Fruit fly (Drosophila melanogaster) whole organism, embryonic: Measurements from ENCODE around the gene Eig71Ec.

Experiments used
- Atf-2 ChIP-seq: fragments of 200-800 bp; sonication (Bioruptor generic); optimal IDR thresholded peaks from 2 replicates; lab custom pipeline; 2016; ENCODE audit warnings: missing biosample characterization, missing genetic modification characterization
- BEAF-32 ChIP-seq: fragments of 200-800 bp; sonication (Bioruptor generic); optimal IDR thresholded peaks from 3 replicates; lab custom pipeline; 2017; ENCODE audit warnings: missing biosample characterization, missing genetic modification characterization, mild to moderate bottlenecking, moderate library complexity, missing genetic modification reagents
- CG10462 ChIP-seq: fragments of 200-800 bp; sonication (Bioruptor generic); optimal IDR thresholded peaks from 2 replicates; lab custom pipeline; 2016; ENCODE audit warnings: missing biosample characterization, missing genetic modification characterization
- CG11560 ChIP-seq: fragments of 200-800 bp; sonication (Bioruptor generic); IDR thresholded peaks from 3 replicates; pipeline ENCODE4 v1.3.6; 2022; ENCODE audit warnings: missing biosample characterization, missing genetic modification characterization
- CG12391 ChIP-seq: fragments of 200-800 bp; sonication (Bioruptor generic); optimal IDR thresholded peaks from 3 replicates; lab custom pipeline; 2018; ENCODE audit warnings: missing biosample characterization, mild to moderate bottlenecking, missing genetic modification characterization, moderate library complexity
- CG12744 ChIP-seq: fragments of 200-800 bp; sonication (Bioruptor generic); optimal IDR thresholded peaks from 2 replicates; lab custom pipeline; 2016; ENCODE audit warnings: missing biosample characterization, missing genetic modification characterization
- CG13296 ChIP-seq: fragments of 200-800 bp; sonication (Bioruptor generic); optimal IDR thresholded peaks from 3 replicates; lab custom pipeline; 2018; ENCODE audit warnings: missing biosample characterization, mild to moderate bottlenecking, missing genetic modification characterization
- CG13775 ChIP-seq: fragments of 200-800 bp; sonication (Bioruptor generic); optimal IDR thresholded peaks from 3 replicates; lab custom pipeline; 2017; ENCODE audit warnings: missing biosample characterization, mild to moderate bottlenecking, missing genetic modification characterization
- CG16813 ChIP-seq: fragments of 200-800 bp; sonication (Bioruptor generic); IDR thresholded peaks from 3 replicates; pipeline ENCODE4 v1.3.6; 2022; ENCODE audit warnings: missing biosample characterization, missing genetic modification characterization; ENCODE audit not compliant: partially characterized antibody
- CG18599 ChIP-seq: fragments of 200-800 bp; sonication (Bioruptor generic); optimal IDR thresholded peaks from 3 replicates; lab custom pipeline; 2017; ENCODE audit warnings: missing biosample characterization, missing genetic modification characterization, mild to moderate bottlenecking, moderate library complexity, missing genetic modification reagents
- CG31441 ChIP-seq: fragments of 200-800 bp; sonication (Bioruptor generic); IDR thresholded peaks from 2 replicates; pipeline ENCODE4 v1.3.6; 2022; ENCODE audit warnings: missing biosample characterization, missing genetic modification characterization
- CG34422 ChIP-seq: fragments of 200-800 bp; sonication (Bioruptor generic); IDR thresholded peaks from 3 replicates; pipeline ENCODE4 v1.3.6; 2022; ENCODE audit warnings: missing biosample characterization, missing genetic modification characterization
- CG3726 ChIP-seq: fragments of 200-800 bp; sonication (Bioruptor generic); IDR thresholded peaks from 3 replicates; pipeline ENCODE4, ENCODE4 v1.3.6; 2022; ENCODE audit warnings: missing biosample characterization, missing genetic modification characterization
- CG3847 ChIP-seq: fragments of 200-800 bp; sonication (Bioruptor generic); IDR thresholded peaks from 2 replicates; pipeline ENCODE4 v1.3.6; 2022; ENCODE audit warnings: missing biosample characterization, missing genetic modification characterization
- CG8281 ChIP-seq: fragments of 200-800 bp; sonication (Bioruptor generic); optimal IDR thresholded peaks from 2 replicates; lab custom pipeline; 2018; ENCODE audit warnings: missing biosample characterization, mild to moderate bottlenecking, missing genetic modification characterization, moderate library complexity
- CG8924 ChIP-seq: fragments of 200-800 bp; optimal IDR thresholded peaks from 3 replicates; lab custom pipeline; 2019; ENCODE audit warnings: missing biosample characterization, mild to moderate bottlenecking, missing genetic modification characterization, moderate library complexity
- CG9797 ChIP-seq: fragments of 200-800 bp; sonication (Bioruptor generic); optimal IDR thresholded peaks from 3 replicates; lab custom pipeline; 2018; ENCODE audit warnings: missing biosample characterization, mild to moderate bottlenecking, missing genetic modification characterization
- Chrac-16 ChIP-seq: fragments of 200-800 bp; sonication (Bioruptor generic); optimal IDR thresholded peaks from 3 replicates; lab custom pipeline; 2016; ENCODE audit warnings: missing biosample characterization, missing genetic modification characterization
- CoRest ChIP-seq: fragments of 200-800 bp; sonication (Bioruptor generic); optimal IDR thresholded peaks from 3 replicates; lab custom pipeline; 2018; ENCODE audit warnings: missing biosample characterization, mild to moderate bottlenecking, missing genetic modification characterization, moderate library complexity
- Deaf1 ChIP-seq: fragments of 200-800 bp; optimal IDR thresholded peaks from 3 replicates; lab custom pipeline; 2019; ENCODE audit warnings: missing biosample characterization, mild to moderate bottlenecking, missing genetic modification characterization, moderate library complexity
- Drgx ChIP-seq: fragments of 200-800 bp; sonication (Bioruptor generic); IDR thresholded peaks from 2 replicates; pipeline ENCODE4 v1.3.6; 2022; ENCODE audit warnings: missing biosample characterization, missing genetic modification characterization
- ERR ChIP-seq: fragments of 200-800 bp; sonication (Bioruptor generic); optimal IDR thresholded peaks from 2 replicates; lab custom pipeline; 2016; ENCODE audit warnings: missing biosample characterization, missing genetic modification characterization
- Hey ChIP-seq: fragments of 200-800 bp; sonication (Bioruptor generic); optimal IDR thresholded peaks from 3 replicates; lab custom pipeline; 2018; ENCODE audit warnings: missing biosample characterization, mild to moderate bottlenecking, missing genetic modification characterization
- Hr78 ChIP-seq, 2 experiments: fragments of 200-800 bp in 1 of 2; fragments of >200 bp in 1 of 2; sonication (Bioruptor generic) in 1 of 2; optimal IDR thresholded peaks; 2 replicates each; lab custom pipeline; 2017 to 2019; ENCODE audit warnings: missing biosample characterization in 2 of 2, missing genetic modification characterization in 2 of 2, mild to moderate bottlenecking in 1 of 2, moderate library complexity in 1 of 2
- MESR4 ChIP-seq: fragments of 200-800 bp; sonication (Bioruptor generic); optimal IDR thresholded peaks from 2 replicates; lab custom pipeline; 2018; ENCODE audit warnings: missing biosample characterization, mild to moderate bottlenecking, missing genetic modification characterization, moderate library complexity
- Max ChIP-seq: fragments of 200-800 bp; sonication (Bioruptor generic); optimal IDR thresholded peaks from 2 replicates; lab custom pipeline; 2016; ENCODE audit warnings: missing biosample characterization, mild to moderate bottlenecking, missing genetic modification characterization
- Neu2 ChIP-seq: fragments of 200-800 bp; sonication (Bioruptor generic); optimal IDR thresholded peaks from 3 replicates; lab custom pipeline; 2016; ENCODE audit warnings: missing biosample characterization, missing genetic modification characterization, borderline replicate concordance
- Pdp1 ChIP-seq, 2 experiments: fragments of 200-800 bp; sonication (Bioruptor generic); optimal IDR thresholded peaks; 3 replicates each; lab custom pipeline; 2016; ENCODE audit warnings: missing biosample characterization in 2 of 2, missing genetic modification characterization in 2 of 2, mild to moderate bottlenecking in 1 of 2, moderate library complexity in 1 of 2
- Poxn ChIP-seq: fragments of 200-800 bp; sonication (Bioruptor generic); IDR thresholded peaks from 2 replicates; pipeline ENCODE4 v1.3.6; 2022; ENCODE audit warnings: missing biosample characterization, missing genetic modification characterization
- Trl ChIP-seq, 3 experiments: fragments of >200 bp in 2 of 3; fragments of 200-800 bp in 1 of 3; sonication (Bioruptor generic) in 1 of 3; optimal IDR thresholded peaks; 2 replicates in 1 of 3; 3 replicates in 2 of 3; lab custom pipeline; 2016 to 2017; ENCODE audit warnings: missing biosample characterization in 1 of 3, missing genetic modification characterization in 1 of 3
- amos ChIP-seq: fragments of 200-800 bp; sonication (Bioruptor generic); IDR thresholded peaks from 2 replicates; pipeline ENCODE4 v1.3.6; 2022; ENCODE audit warnings: missing biosample characterization, missing genetic modification characterization; ENCODE audit not compliant: partially characterized antibody
- ara ChIP-seq: fragments of 200-800 bp; sonication (Bioruptor generic); IDR thresholded peaks from 2 replicates; pipeline ENCODE4 v1.3.6; 2022; ENCODE audit warnings: missing biosample characterization, missing genetic modification characterization
- cato ChIP-seq: fragments of 200-800 bp; sonication (Bioruptor generic); optimal IDR thresholded peaks from 2 replicates; lab custom pipeline; 2016; ENCODE audit warnings: missing biosample characterization, missing genetic modification characterization, borderline replicate concordance
- caup ChIP-seq: fragments of 200-800 bp; sonication (Bioruptor generic); optimal IDR thresholded peaks from 3 replicates; lab custom pipeline; 2017; ENCODE audit warnings: missing biosample characterization, mild to moderate bottlenecking, missing genetic modification characterization, moderate library complexity; ENCODE audit not compliant: severe bottlenecking
- gcm ChIP-seq: fragments of 200-800 bp; sonication (Bioruptor generic); optimal IDR thresholded peaks from 2 replicates; lab custom pipeline; 2019; ENCODE audit warnings: missing biosample characterization, mild to moderate bottlenecking, missing genetic modification characterization, moderate library complexity
- gfzf ChIP-seq: fragments of 200-800 bp; sonication (Bioruptor generic); optimal IDR thresholded peaks from 2 replicates; lab custom pipeline; 2016; ENCODE audit warnings: missing biosample characterization, mild to moderate bottlenecking, missing genetic modification characterization, moderate library complexity
- hb ChIP-seq: fragments of 200-800 bp; sonication (Bioruptor generic); IDR thresholded peaks from 3 replicates; pipeline ENCODE4 v1.3.6; 2022; ENCODE audit warnings: missing biosample characterization, missing genetic modification characterization; ENCODE audit not compliant: partially characterized antibody
- jumu ChIP-seq: fragments of 200-800 bp; sonication (Bioruptor generic); optimal IDR thresholded peaks from 3 replicates; lab custom pipeline; 2016; ENCODE audit warnings: missing biosample characterization, missing genetic modification characterization
- kah ChIP-seq: fragments of 200-800 bp; sonication (Bioruptor generic); optimal IDR thresholded peaks from 2 replicates; lab custom pipeline; 2018; ENCODE audit warnings: missing biosample characterization, mild to moderate bottlenecking, missing genetic modification characterization
- klu ChIP-seq: fragments of 200-800 bp; sonication (Bioruptor generic); IDR thresholded peaks from 2 replicates; pipeline ENCODE4 v1.3.6; 2022; ENCODE audit warnings: missing biosample characterization, missing genetic modification characterization
- maf-S ChIP-seq: fragments of 200-800 bp; sonication (Bioruptor generic); optimal IDR thresholded peaks from 2 replicates; lab custom pipeline; 2016; ENCODE audit warnings: missing biosample characterization, missing genetic modification characterization
- nau ChIP-seq: fragments of 200-800 bp; sonication (Bioruptor generic); optimal IDR thresholded peaks from 3 replicates; lab custom pipeline; 2017; ENCODE audit warnings: missing biosample characterization, mild to moderate bottlenecking, missing genetic modification characterization, missing genetic modification reagents
- pum ChIP-seq: fragments of 200-800 bp; sonication (Bioruptor generic); optimal IDR thresholded peaks from 2 replicates; lab custom pipeline; 2016; ENCODE audit warnings: missing biosample characterization, missing genetic modification characterization
- ranshi ChIP-seq: fragments of 200-800 bp; sonication (Bioruptor generic); IDR thresholded peaks from 2 replicates; pipeline ENCODE4 v1.3.6; 2022; ENCODE audit warnings: missing biosample characterization, missing genetic modification characterization
- salm ChIP-seq: fragments of 200-800 bp; sonication (Bioruptor generic); optimal IDR thresholded peaks from 2 replicates; lab custom pipeline; 2018; ENCODE audit warnings: missing biosample characterization, mild to moderate bottlenecking, missing genetic modification characterization
- sens ChIP-seq: fragments of 200-800 bp; sonication (Bioruptor generic); peaks from one replicate; lab custom pipeline; 2016; ENCODE audit warnings: missing biosample characterization, missing genetic modification characterization
- slp2 ChIP-seq: fragments of 200-800 bp; sonication (Bioruptor generic); optimal IDR thresholded peaks from 2 replicates; lab custom pipeline; 2016; ENCODE audit warnings: missing biosample characterization, missing genetic modification characterization
- so ChIP-seq: fragments of 200-800 bp; sonication (Bioruptor generic); IDR thresholded peaks from 3 replicates; pipeline ENCODE4 v1.3.6; 2022; ENCODE audit warnings: missing biosample characterization, missing genetic modification characterization
- tgo ChIP-seq: fragments of 200-800 bp; sonication (Bioruptor generic); IDR thresholded peaks from 3 replicates; pipeline ENCODE4 v1.3.6; 2022; ENCODE audit warnings: missing biosample characterization, missing genetic modification characterization
- wor ChIP-seq: fragments of 200-800 bp; sonication (Bioruptor generic); IDR thresholded peaks from 2 replicates; pipeline ENCODE4 v1.3.6; 2022; ENCODE audit warnings: missing biosample characterization, missing genetic modification characterization

The Eig71Ec gene

DNA sequence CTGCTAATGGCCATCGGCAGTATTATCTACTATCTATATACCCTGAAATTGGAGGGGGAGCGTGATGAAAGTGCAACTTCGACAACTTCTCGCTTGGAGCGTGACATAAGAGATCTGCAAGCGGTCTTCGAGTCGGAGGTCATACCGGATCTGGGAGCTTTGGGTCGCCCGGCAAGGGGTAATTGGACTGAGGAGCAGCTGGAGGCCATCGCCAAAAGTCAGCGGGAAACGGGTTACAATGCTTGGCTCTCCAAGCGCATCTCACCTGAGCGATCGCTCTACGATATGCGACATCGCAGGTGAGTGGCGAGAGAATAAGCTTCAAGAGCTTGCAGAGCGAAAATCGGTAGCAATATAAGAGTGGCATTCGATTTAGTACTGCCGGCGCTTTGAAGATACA lies 32.0 kb upstream of the Eig71Ec start:
- no peak for TF ChIP-seq salm
- TF ChIP-seq gcm (GFP tag; lab: Kevin White, UChicago) = no peak
- no peak for TF ChIP-seq CG8924 (tag; lab: Kevin White, UChicago)
- no peak for TF ChIP-seq pum (GFP tag; lab: Kevin White, UChicago)
- no peak for TF ChIP-seq klu
- TF ChIP-seq CG13775 (GFP tag; lab: Kevin White, UChicago) = no peak
- no peak for TF ChIP-seq caup
- no peak for TF ChIP-seq CG3847 (GFP tag; lab: Robert Waterston, UW)
- TF ChIP-seq so (GFP tag; lab: Robert Waterston, UW) = 0 out of 3 replicates have a peak, but pooled peaks have one; percentile 25
- no peak for TF ChIP-seq gfzf (GFP tag; lab: Kevin White, UChicago)
- no peak for TF ChIP-seq jumu (GFP tag; lab: Kevin White, UChicago)
- TF ChIP-seq ara (GFP tag; lab: Robert Waterston, UW) = peak; percentile 41; the same call in 1 of the 2 replicates
- no peak for TF ChIP-seq MESR4 (GFP tag; lab: Kevin White, UChicago)
- peak; percentile 40 to 51 for TF ChIP-seq Trl (optimal IDR thresholded peaks at IDR 0.05; lab: Kevin White, UChicago)
- TF ChIP-seq Trl (GFP tag; optimal IDR thresholded peaks at IDR 0.05; lab: Kevin White, UChicago) = no peak
- TF ChIP-seq CG13296 (GFP tag; lab: Kevin White, UChicago) = no peak
- no peak for TF ChIP-seq Hey
- peak in 1 of 2 experiments; percentile 38 for TF ChIP-seq Pdp1 (GFP tag; optimal IDR thresholded peaks at IDR 0.05; lab: Kevin White, UChicago)
- TF ChIP-seq CG18599 (GFP tag; lab: Kevin White, UChicago) = no peak
- TF ChIP-seq Deaf1 (tag; lab: Kevin White, UChicago) = no peak
- no peak for TF ChIP-seq Drgx (GFP tag; lab: Robert Waterston, UW)
- no peak for TF ChIP-seq CG12391 (tag; lab: Kevin White, UChicago)
- TF ChIP-seq CG11560 (tag; lab: Robert Waterston, UW) = no peak
- no peak for TF ChIP-seq maf-S (GFP tag; lab: Kevin White, UChicago)
- no peak for TF ChIP-seq Chrac-16
- TF ChIP-seq BEAF-32 (GFP tag; lab: Kevin White, UChicago) = no peak
- TF ChIP-seq tgo (GFP tag; lab: Robert Waterston, UW) = no peak
- TF ChIP-seq ERR = no peak
- no peak for TF ChIP-seq slp2
- TF ChIP-seq sens (GFP tag; lab: Kevin White, UChicago) = peak; percentile 5
- TF ChIP-seq CG16813 (GFP tag; lab: Robert Waterston, UW) = no peak
- no peak for TF ChIP-seq Atf-2 (GFP tag; lab: Kevin White, UChicago)
- TF ChIP-seq CG9797 (GFP tag; lab: Kevin White, UChicago) = no peak
- no peak for TF ChIP-seq CG8281 (tag; lab: Kevin White, UChicago)
- TF ChIP-seq amos (GFP tag; lab: Robert Waterston, UW) = no peak
- TF ChIP-seq kah = no peak
- no peak for TF ChIP-seq nau
- TF ChIP-seq CG34422 (GFP tag; lab: Robert Waterston, UW) = 0 out of 3 replicates have a peak, but pooled peaks have one; percentile 24
- TF ChIP-seq Max (GFP tag; lab: Kevin White, UChicago) = no peak
- peak in 1 of 2 experiments; percentile 56 for TF ChIP-seq Hr78 (GFP tag; optimal IDR thresholded peaks at IDR 0.05; lab: Kevin White, UChicago)
- TF ChIP-seq hb (GFP tag; lab: Robert Waterston, UW) = no peak
- TF ChIP-seq Neu2 (GFP tag; lab: Kevin White, UChicago) = no peak
- TF ChIP-seq cato (GFP tag; lab: Kevin White, UChicago) = no peak
- no peak for TF ChIP-seq Poxn (GFP tag; lab: Robert Waterston, UW)
- no peak for TF ChIP-seq CG3726
- TF ChIP-seq wor = no peak
- no peak for TF ChIP-seq ranshi (GFP tag; lab: Robert Waterston, UW)
- no peak for TF ChIP-seq CG31441
- no peak for TF ChIP-seq CoRest (tag; lab: Kevin White, UChicago)
- no peak for TF ChIP-seq CG10462 (GFP tag; lab: Kevin White, UChicago)
- no peak for TF ChIP-seq CG12744
